Fruit fly (Drosophila melanogaster): ENCODE results near the gene CG11791.

DNA sequence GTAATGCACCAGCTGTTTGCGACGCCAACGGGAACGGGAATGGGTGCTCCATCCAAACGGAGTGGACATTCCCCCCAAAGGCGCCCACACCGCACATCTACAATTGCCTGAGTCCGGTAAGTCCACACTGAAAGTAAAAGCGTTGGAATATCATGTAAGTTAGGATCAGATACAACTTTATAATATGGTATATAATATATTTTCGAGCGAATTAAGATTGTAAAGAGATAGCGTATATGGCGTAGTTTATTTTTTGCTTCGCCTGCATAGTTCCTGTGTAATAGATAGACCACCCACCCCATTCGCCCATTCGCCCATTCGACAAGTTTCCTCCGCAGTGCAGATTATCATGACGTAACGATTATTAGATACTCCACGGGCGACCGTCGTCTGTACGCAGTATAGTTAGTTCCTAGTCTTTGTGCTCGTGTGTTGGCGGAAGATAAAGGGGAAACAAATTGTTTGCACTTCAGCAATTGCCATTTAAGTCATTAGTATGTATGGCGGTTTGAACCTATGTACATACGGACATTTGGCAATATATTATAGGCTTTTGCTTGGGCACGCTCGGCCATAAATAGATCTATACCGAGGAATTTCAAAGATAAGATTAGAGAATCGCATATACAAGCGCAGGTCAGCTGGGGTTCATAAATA is 2.2 kb downstream of the CG11791 start:
- TF ChIP-seq tj (GFP tag; optimal IDR thresholded peaks at IDR 0.05) (peak; percentile 9), kay (GFP tag; ENCODE audit: borderline replicate concordance) (peak; percentile 92)
